Worm (Caenorhabditis elegans) whole organism, mixed stage, embryonic: Measurements from ENCODE around the gene nspg-6.

Experiments used
- M03D4.4 ChIP-seq: sonication (generic microtip); optimal IDR thresholded peaks from 2 replicates; lab custom pipeline; 2017; ENCODE audit warnings: mild to moderate bottlenecking, missing genetic modification characterization, missing compliant biosample characterization
- blmp-1 ChIP-seq: fragments of 150-350 bp; optimal IDR thresholded peaks from 2 replicates; lab custom pipeline; 2014; ENCODE audit warnings: missing biosample characterization, missing genetic modification characterization
- ceh-39 ChIP-seq: fragments of 150-350 bp; optimal IDR thresholded peaks from 2 replicates; lab custom pipeline; 2014; ENCODE audit warnings: missing biosample characterization, missing genetic modification characterization
- ces-1 ChIP-seq: fragments of 150-350 bp; optimal IDR thresholded peaks from 2 replicates; lab custom pipeline; 2014; ENCODE audit warnings: missing biosample characterization, missing genetic modification reagents, missing genetic modification characterization
- cnd-1 ChIP-seq: fragments of 200-800 bp; sonication (Bioruptor generic); optimal IDR thresholded peaks from 2 replicates; lab custom pipeline; 2018; ENCODE audit warnings: mild to moderate bottlenecking, missing genetic modification characterization, missing compliant biosample characterization
- elt-1 ChIP-seq: sonication (generic microtip); optimal IDR thresholded peaks from 2 replicates; lab custom pipeline; 2017; ENCODE audit warnings: missing genetic modification characterization, mild to moderate bottlenecking, missing compliant biosample characterization, antibody characterized with exemption, moderate library complexity, borderline replicate concordance; ENCODE audit not compliant: insufficient read depth
- elt-3 ChIP-seq: fragments of 150-350 bp; optimal IDR thresholded peaks from 2 replicates; lab custom pipeline; 2014; ENCODE audit warnings: missing biosample characterization, missing genetic modification characterization
- flh-1 ChIP-seq: fragments of 200-800 bp; sonication (Bioruptor generic); optimal IDR thresholded peaks from 2 replicates; lab custom pipeline; 2018; ENCODE audit warnings: mild to moderate bottlenecking, missing genetic modification characterization, moderate library complexity, missing compliant biosample characterization
- hlh-1 ChIP-seq: fragments of 150-350 bp; optimal IDR thresholded peaks from 2 replicates; lab custom pipeline; 2014; ENCODE audit warnings: missing biosample characterization, missing genetic modification reagents, missing genetic modification characterization
- lin-13 ChIP-seq: fragments of 150-350 bp; optimal IDR thresholded peaks from 2 replicates; lab custom pipeline; 2014; ENCODE audit warnings: missing biosample characterization, missing genetic modification characterization
- lin-32 ChIP-seq: fragments of 200-800 bp; sonication (Bioruptor generic); optimal IDR thresholded peaks from 2 replicates; lab custom pipeline; 2018; ENCODE audit warnings: mild to moderate bottlenecking, missing genetic modification characterization, missing compliant biosample characterization
- lsy-2 ChIP-seq: fragments of 150-350 bp; optimal IDR thresholded peaks from 2 replicates; lab custom pipeline; 2014; ENCODE audit warnings: missing biosample characterization, missing genetic modification characterization
- mab-5 ChIP-seq: fragments of 150-350 bp; optimal IDR thresholded peaks from 2 replicates; lab custom pipeline; 2014; ENCODE audit warnings: missing biosample characterization, missing genetic modification characterization
- mep-1 ChIP-seq: fragments of 150-350 bp; optimal IDR thresholded peaks from 2 replicates; lab custom pipeline; 2017; ENCODE audit warnings: missing biosample characterization, missing genetic modification reagents, missing genetic modification characterization, inconsistent platforms
- mls-2 ChIP-seq: sonication (generic microtip); optimal IDR thresholded peaks from 2 replicates; lab custom pipeline; 2016; ENCODE audit warnings: mild to moderate bottlenecking, missing genetic modification characterization, moderate library complexity, missing compliant biosample characterization
- nhr-237 ChIP-seq: fragments of 150-350 bp; optimal IDR thresholded peaks from 2 replicates; lab custom pipeline; 2014; ENCODE audit warnings: missing biosample characterization, missing genetic modification characterization
- nhr-28 ChIP-seq: fragments of 150-350 bp; optimal IDR thresholded peaks from 2 replicates; lab custom pipeline; 2014; ENCODE audit warnings: missing biosample characterization, missing genetic modification characterization
- nhr-76 ChIP-seq: sonication (generic microtip); optimal IDR thresholded peaks from 2 replicates; lab custom pipeline; 2017; ENCODE audit warnings: missing biosample characterization, missing genetic modification characterization
- pha-4 ChIP-seq: fragments of 150-350 bp; optimal IDR thresholded peaks from 2 replicates; lab custom pipeline; 2018; ENCODE audit warnings: missing biosample characterization, missing genetic modification reagents, missing genetic modification characterization
- sptf-1 ChIP-seq: sonication (generic microtip); optimal IDR thresholded peaks from 2 replicates; lab custom pipeline; 2017; ENCODE audit warnings: mild to moderate bottlenecking, missing genetic modification characterization, moderate library complexity, missing compliant biosample characterization
- tbx-8 ChIP-seq: fragments of 200-800 bp; sonication (Bioruptor generic); optimal IDR thresholded peaks from 2 replicates; lab custom pipeline; 2018; ENCODE audit warnings: mild to moderate bottlenecking, missing genetic modification characterization, moderate library complexity, missing compliant biosample characterization
- unc-120 ChIP-seq: sonication (generic microtip); optimal IDR thresholded peaks from 2 replicates; lab custom pipeline; 2017; ENCODE audit warnings: missing genetic modification characterization, missing compliant biosample characterization; ENCODE audit not compliant: poor library complexity, severe bottlenecking
- unc-39 ChIP-seq: fragments of 150-350 bp; optimal IDR thresholded peaks from 2 replicates; lab custom pipeline; 2014; ENCODE audit warnings: missing biosample characterization, missing genetic modification characterization
- unc-62 ChIP-seq: fragments of 150-350 bp; optimal IDR thresholded peaks from 2 replicates; lab custom pipeline; 2014; ENCODE audit warnings: missing biosample characterization, missing genetic modification reagents, missing genetic modification characterization
- zip-8 ChIP-seq: fragments of 150-350 bp; optimal IDR thresholded peaks from 2 replicates; lab custom pipeline; 2014; ENCODE audit warnings: missing biosample characterization, missing genetic modification characterization
- ztf-11 ChIP-seq: fragments of 150-350 bp; optimal IDR thresholded peaks from 2 replicates; lab custom pipeline; 2014; ENCODE audit warnings: missing biosample characterization, missing genetic modification characterization

nspg-6 gene

DNA sequence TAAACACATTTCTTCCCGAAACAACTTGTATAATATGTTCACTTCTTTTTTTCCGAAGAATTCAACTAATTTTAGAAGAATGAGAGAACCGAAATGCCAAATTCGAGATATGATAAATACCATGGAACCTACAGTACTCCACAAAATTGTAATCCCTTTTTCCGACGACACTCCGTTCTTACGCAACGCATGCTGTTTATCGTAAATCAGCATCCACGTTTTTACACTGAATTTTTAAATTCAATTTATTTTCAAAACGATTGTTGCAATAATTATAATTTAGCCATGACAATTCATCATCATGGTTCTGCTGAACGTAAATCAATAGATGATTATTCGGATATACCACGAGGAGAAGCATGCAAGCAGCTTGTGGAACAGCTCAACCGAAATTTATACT lies 33.6 kb downstream of the nspg-6 start, which contains the start of gene B0361.3:
Gene B0361.3 (plus strand): TSS at position 284 of the 400 bp plus-strand sequence.
- TF ChIP-seq ces-1 (GFP tag; lab: Kevin White, UChicago) (peak; percentile 50), lsy-2 (tag; lab: Kevin White, UChicago) (peak; percentile 45), flh-1 (GFP tag; lab: Kevin White, UChicago) (no peak)
- TF ChIP-seq, all 35 proteins: peak for 2

DNA sequence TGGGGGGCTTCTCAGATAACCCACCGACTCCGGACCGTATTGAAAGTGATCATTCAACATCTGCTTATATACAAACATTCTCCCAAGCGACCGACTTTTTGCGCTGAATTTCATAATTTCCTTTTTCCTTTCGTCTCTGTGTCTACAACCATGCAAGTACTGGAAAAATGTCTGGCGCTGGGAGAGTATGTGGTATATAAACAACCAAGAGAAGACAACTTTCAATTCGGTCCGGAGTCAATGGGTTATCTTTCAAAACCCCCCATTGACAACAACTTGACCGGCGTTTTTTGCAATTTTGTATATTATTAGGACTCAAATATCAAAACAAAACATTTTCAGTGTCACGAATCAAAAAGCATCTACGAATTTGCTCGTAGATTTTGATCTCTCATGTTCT lies 36.3 kb downstream of the nspg-6 start:
- TF ChIP-seq M03D4.4 (tag; lab: Kevin White, UChicago) (no peak), unc-39 (tag; lab: Kevin White, UChicago) (no peak), sptf-1 (tag; lab: Kevin White, UChicago) (no peak), ztf-11 (tag; lab: Kevin White, UChicago) (no peak), unc-120 (tag; lab: Kevin White, UChicago) (no peak), elt-3 (no peak), nhr-76 (no peak), pha-4 (no peak)

DNA sequence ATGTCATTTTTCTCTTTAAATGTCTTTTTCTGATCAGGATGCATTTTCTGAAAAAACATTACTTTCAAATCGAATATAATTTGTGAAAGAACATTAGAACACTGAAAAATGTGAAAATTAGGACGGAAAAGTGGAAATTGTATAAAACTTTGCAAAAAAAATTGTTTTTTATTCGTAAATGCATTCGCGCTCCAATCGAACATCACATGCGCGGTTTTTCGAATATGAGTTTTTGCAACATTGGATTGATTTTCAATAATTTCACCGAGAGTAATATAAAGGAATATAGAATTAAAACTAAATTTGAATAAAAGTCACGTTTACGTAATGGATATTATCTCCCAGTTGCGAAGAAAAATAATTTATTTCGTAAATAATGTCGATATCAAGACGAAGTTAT lies 37.5 kb downstream of the nspg-6 start, which contains the start of the genes spot-1 and B0361.11:
Gene spot-1 (minus strand): TSS at position 47 of the 400 bp plus-strand sequence.
Gene B0361.11 (plus strand): TSS at position 372 of the 400 bp plus-strand sequence.
- TF ChIP-seq flh-1 (GFP tag; lab: Kevin White, UChicago) (no peak), lsy-2 (tag; lab: Kevin White, UChicago) (peak; percentile 75), ceh-39 (tag; lab: Kevin White, UChicago) (peak; percentile 45), sptf-1 (tag; lab: Kevin White, UChicago) (peak; percentile 10), nhr-237 (tag; lab: Kevin White, UChicago) (peak; percentile 59), ces-1 (GFP tag; lab: Kevin White, UChicago) (peak; percentile 38), mep-1 (tag; lab: Kevin White, UChicago) (peak; percentile 78), mab-5 (tag; lab: Kevin White, UChicago) (no peak)

DNA sequence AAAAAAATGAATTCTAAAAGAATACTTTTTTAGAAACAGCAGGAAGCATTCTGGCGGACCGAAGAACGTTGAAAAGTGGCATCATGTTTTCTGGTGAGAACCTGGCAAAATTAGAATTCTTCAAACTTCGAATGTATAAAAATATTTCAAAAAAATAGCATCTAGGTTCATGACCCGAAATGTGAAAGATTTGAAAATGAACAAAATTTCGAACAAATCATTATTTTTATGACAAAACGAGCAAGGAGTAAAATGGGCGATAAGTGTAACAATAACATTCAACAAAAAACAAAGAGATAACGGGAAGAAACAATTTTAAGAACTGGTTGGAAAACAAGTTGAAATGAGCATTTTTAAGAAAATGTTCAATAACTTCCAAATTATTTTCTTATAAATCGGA lies 39.5 kb downstream of the nspg-6 start, which contains the start of gene psd-1:
Gene psd-1 (minus strand): TSS at position 101 of the 400 bp plus-strand sequence.
- TF ChIP-seq elt-1 (tag; lab: Kevin White, UChicago), result no peak
- TF ChIP-seq mab-5 (tag; lab: Kevin White, UChicago), result no peak
- TF ChIP-seq mls-2 (tag; lab: Kevin White, UChicago), result no peak
- no peak for TF ChIP-seq pha-4
- TF ChIP-seq nhr-76, result no peak
- TF ChIP-seq blmp-1 (tag; lab: Kevin White, UChicago), result no peak
- no peak for TF ChIP-seq cnd-1
- TF ChIP-seq lsy-2 (tag; lab: Kevin White, UChicago), result no peak
- no peak for TF ChIP-seq nhr-28
- TF ChIP-seq unc-120 (tag; lab: Kevin White, UChicago), result no peak
- TF ChIP-seq unc-62 (GFP tag; lab: Kevin White, UChicago), result no peak
- TF ChIP-seq lin-13, result no peak
- no peak for TF ChIP-seq tbx-8 (GFP tag; lab: Kevin White, UChicago)
- no peak for TF ChIP-seq flh-1 (GFP tag; lab: Kevin White, UChicago)
- no peak for TF ChIP-seq sptf-1 (tag; lab: Kevin White, UChicago)
- no peak for TF ChIP-seq lin-32 (GFP tag; lab: Kevin White, UChicago)

DNA sequence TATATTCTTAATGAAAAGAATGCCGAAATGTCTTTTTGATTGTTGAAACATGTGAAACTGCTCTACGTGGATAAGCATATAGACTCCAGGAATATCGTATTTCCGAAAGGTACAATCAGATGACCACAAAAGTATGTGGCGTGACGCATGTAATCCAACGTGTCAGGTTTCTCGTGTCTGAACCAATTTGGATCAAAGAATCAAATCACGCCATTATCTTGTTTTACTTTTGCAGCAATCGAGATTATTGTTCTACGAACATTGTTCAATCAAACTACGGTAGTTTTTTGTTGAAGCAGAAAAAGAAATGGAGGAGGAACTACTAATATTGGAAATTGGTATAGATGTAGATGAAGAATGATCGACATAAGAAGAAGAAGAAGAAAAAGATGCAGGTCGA lies 41.1 kb downstream of the nspg-6 start:
- TF ChIP-seq elt-3 (no peak), blmp-1 (tag; lab: Kevin White, UChicago) (no peak), zip-8 (tag; lab: Kevin White, UChicago) (no peak)
- TF ChIP-seq, all 35 proteins: peak for 0

DNA sequence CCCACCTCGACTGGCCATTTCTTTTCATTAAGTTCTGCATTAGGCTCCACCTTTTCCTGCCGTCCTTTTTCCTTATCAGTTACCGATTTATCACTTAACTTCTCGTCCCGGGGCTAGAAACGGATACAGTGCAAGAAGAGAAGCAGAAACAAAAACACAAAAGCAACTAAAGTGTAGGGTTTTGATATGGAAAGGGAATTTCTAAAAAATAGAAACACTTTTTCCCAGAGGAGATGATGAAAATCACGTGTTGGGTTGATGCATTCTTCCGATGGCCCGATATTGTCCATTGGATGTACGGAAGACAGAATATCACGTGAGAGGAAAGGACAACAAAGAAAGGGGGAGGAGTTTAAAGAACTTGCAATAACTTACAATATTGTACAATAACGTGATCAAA lies 41.9 kb downstream of the nspg-6 start:
- no peak for TF ChIP-seq pha-4
- no peak for TF ChIP-seq cnd-1
- TF ChIP-seq nhr-28, result no peak
- TF ChIP-seq ztf-11 (tag; lab: Kevin White, UChicago), result no peak
- TF ChIP-seq elt-3, result no peak
- no peak for TF ChIP-seq ceh-39 (tag; lab: Kevin White, UChicago)
- TF ChIP-seq sptf-1 (tag; lab: Kevin White, UChicago), result no peak
- TF ChIP-seq unc-62 (GFP tag; lab: Kevin White, UChicago), result no peak
- TF ChIP-seq mab-5 (tag; lab: Kevin White, UChicago), result no peak
- TF ChIP-seq ces-1 (GFP tag; lab: Kevin White, UChicago), result no peak
- no peak for TF ChIP-seq lin-32 (GFP tag; lab: Kevin White, UChicago)
- no peak for TF ChIP-seq zip-8 (tag; lab: Kevin White, UChicago)
- no peak for TF ChIP-seq nhr-76
- no peak for TF ChIP-seq tbx-8 (GFP tag; lab: Kevin White, UChicago)
- TF ChIP-seq hlh-1, result no peak
